Fruit fly (Drosophila melanogaster): ENCODE measurements around the gene Atg18a.

Gene Atg18a

dm6 chr3L:8197779-8198279 is 11.2 kb downstream of the Atg18a start, which contains the start of the genes UbcE2M and Dhps (continued):
- no peak for TF ChIP-seq CG15073 (GFP tag; optimal IDR thresholded peaks at IDR 0.05)
- TF ChIP-seq CG6272 (GFP tag; IDR thresholded peaks at IDR 0.05): peak; percentile 81
- no peak; the same call in 1 of the 2 replicates for TF ChIP-seq Oaz (GFP tag; IDR thresholded peaks at IDR 0.05)
- peak; percentile 42 for TF ChIP-seq trh (GFP tag; optimal IDR thresholded peaks at IDR 0.05)
- TF ChIP-seq HmgZ (tag; optimal IDR thresholded peaks at IDR 0.05): peak; percentile 70
- TF ChIP-seq CG1603 (tag; optimal IDR thresholded peaks at IDR 0.05): no peak
- 0 out of 2 replicates have a peak, but pooled peaks have one; percentile 32 for TF ChIP-seq sens-2 (GFP tag; IDR thresholded peaks at IDR 0.05)
- peak; percentile 62 for TF ChIP-seq CG4404 (GFP tag; IDR thresholded peaks at IDR 0.05)
- peak in 1 of 3 experiments; percentile 78 for TF ChIP-seq lola (GFP tag; optimal IDR thresholded peaks at IDR 0.05)
- TF ChIP-seq chif (GFP tag; optimal IDR thresholded peaks at IDR 0.05): peak in 1 of 2 experiments; percentile 29
- TF ChIP-seq slp2 (GFP tag; optimal IDR thresholded peaks at IDR 0.05): no peak
- TF ChIP-seq NfI (GFP tag; optimal IDR thresholded peaks at IDR 0.05): peak; percentile 77
- no peak for TF ChIP-seq tap (tag; optimal IDR thresholded peaks at IDR 0.05)
- TF ChIP-seq Nf-YC (tag; optimal IDR thresholded peaks at IDR 0.05): no peak
- no peak for TF ChIP-seq CG11398 (GFP tag; optimal IDR thresholded peaks at IDR 0.05)
- TF ChIP-seq CG1233 (GFP tag; optimal IDR thresholded peaks at IDR 0.05): peak; percentile 68
- TF ChIP-seq twi (tag; optimal IDR thresholded peaks at IDR 0.05): peak; percentile 85
- peak; percentile 65 for TF ChIP-seq CG4617 (GFP tag; optimal IDR thresholded peaks at IDR 0.05; ENCODE audit: borderline replicate concordance)
- no peak for TF ChIP-seq her (GFP tag; optimal IDR thresholded peaks at IDR 0.05)
- TF ChIP-seq CG13894 (tag; optimal IDR thresholded peaks at IDR 0.05): no peak
- TF ChIP-seq nmo (GFP tag; optimal IDR thresholded peaks at IDR 0.05): peak; percentile 80
- no peak for TF ChIP-seq abd-A (tag; optimal IDR thresholded peaks at IDR 0.05)
- TF ChIP-seq bcd (GFP tag; optimal IDR thresholded peaks at IDR 0.05): peak; percentile 53
- no peak for TF ChIP-seq gce (GFP tag; IDR thresholded peaks at IDR 0.05)
- TF ChIP-seq CG16815 (GFP tag; optimal IDR thresholded peaks at IDR 0.05): peak; percentile 69
- peak; percentile 57 for TF ChIP-seq CG10654 (GFP tag; optimal IDR thresholded peaks at IDR 0.05)
- 0 out of 4 replicates have a peak, but pooled peaks have one; percentile 62 for TF ChIP-seq chinmo (GFP tag; IDR thresholded peaks at IDR 0.05; ENCODE audit: partially characterized antibody)
- TF ChIP-seq hkb (optimal IDR thresholded peaks at IDR 0.05): no peak
- TF ChIP-seq hkb (GFP tag; IDR thresholded peaks at IDR 0.05): peak; percentile 50
- peak; percentile 33 for TF ChIP-seq CG18011 (GFP tag; optimal IDR thresholded peaks at IDR 0.05)
- 0 out of 2 replicates have a peak, but pooled peaks have one; percentile 31 for TF ChIP-seq ato (GFP tag; IDR thresholded peaks at IDR 0.05; ENCODE audit: partially characterized antibody)
- peak; percentile 64 for TF ChIP-seq hbn (GFP tag; IDR thresholded peaks at IDR 0.05; ENCODE audit: partially characterized antibody)
- no peak for TF ChIP-seq nau (GFP tag; optimal IDR thresholded peaks at IDR 0.05)
- peak; percentile 76 for TF ChIP-seq CG9727 (GFP tag; optimal IDR thresholded peaks at IDR 0.05)
- no peak for TF ChIP-seq Trl (optimal IDR thresholded peaks at IDR 0.05)
- TF ChIP-seq Trl (GFP tag; optimal IDR thresholded peaks at IDR 0.05): peak; percentile 31
- TF ChIP-seq CG17612 (GFP tag; IDR thresholded peaks at IDR 0.05): no peak
- TF ChIP-seq Sry-δ (GFP tag; optimal IDR thresholded peaks at IDR 0.05): peak; percentile 67
- TF ChIP-seq CG9609 (GFP tag; optimal IDR thresholded peaks at IDR 0.05): peak; percentile 6
- no peak for TF ChIP-seq C15 (GFP tag; IDR thresholded peaks at IDR 0.05)
- peak; percentile 42; the same call in 1 of the 2 replicates for TF ChIP-seq Poxn (GFP tag; IDR thresholded peaks at IDR 0.05)
- TF ChIP-seq CG1792 (GFP tag; optimal IDR thresholded peaks at IDR 0.05): no peak
- TF ChIP-seq PHDP (tag; optimal IDR thresholded peaks at IDR 0.05): peak; percentile 70
- peak; percentile 57 for TF ChIP-seq CG14860 (GFP tag; IDR thresholded peaks at IDR 0.05; ENCODE audit: partially characterized antibody)
- peak; percentile 59 for TF ChIP-seq D19B (GFP tag; optimal IDR thresholded peaks at IDR 0.05)
- TF ChIP-seq HLHmδ (GFP tag; optimal IDR thresholded peaks at IDR 0.05): no peak
- TF ChIP-seq CG31224 (GFP tag; IDR thresholded peaks at IDR 0.05): peak; percentile 56; the same call in 1 of the 2 replicates
- peak; percentile 60 for TF ChIP-seq CG14667 (GFP tag; IDR thresholded peaks at IDR 0.05)
- TF ChIP-seq CG6791 (GFP tag; IDR thresholded peaks at IDR 0.05; ENCODE audit: partially characterized antibody): peak; percentile 82
- TF ChIP-seq Nf-YB (GFP tag; optimal IDR thresholded peaks at IDR 0.05): no peak

All from whole organism, embryonic.